Fruit fly (Drosophila melanogaster) whole organism, embryonic: ENCODE data around the gene Vti1a.

Source experiments
- Atf-2 ChIP-seq: fragments of 200-800 bp; sonication (Bioruptor generic); optimal IDR thresholded peaks from 2 replicates; lab custom pipeline; 2016; ENCODE audit warnings: missing biosample characterization, missing genetic modification characterization
- B-H2 ChIP-seq: fragments of 200-800 bp; sonication (Bioruptor generic); optimal IDR thresholded peaks from 2 replicates; lab custom pipeline; 2018; ENCODE audit warnings: missing biosample characterization, mild to moderate bottlenecking, missing genetic modification characterization
- CG1024 ChIP-seq: fragments of 200-800 bp; sonication (Bioruptor generic); IDR thresholded peaks from 2 replicates; pipeline ENCODE4 v1.3.6; 2022; ENCODE audit warnings: missing biosample characterization, missing genetic modification characterization
- CG11723 ChIP-seq: fragments of 200-800 bp; sonication (Bioruptor generic); optimal IDR thresholded peaks from 2 replicates; lab custom pipeline; 2017; ENCODE audit warnings: missing biosample characterization, mild to moderate bottlenecking, missing genetic modification characterization
- CG12659 ChIP-seq: fragments of 200-800 bp; sonication (Bioruptor generic); optimal IDR thresholded peaks from 3 replicates; lab custom pipeline; 2017; ENCODE audit warnings: mild to moderate bottlenecking, missing biosample characterization, missing genetic modification reagents, missing genetic modification characterization
- CG13123 ChIP-seq: fragments of 200-800 bp; sonication (Bioruptor generic); optimal IDR thresholded peaks from 2 replicates; lab custom pipeline; 2016; ENCODE audit warnings: missing biosample characterization, missing genetic modification characterization
- CG13775 ChIP-seq: fragments of 200-800 bp; sonication (Bioruptor generic); optimal IDR thresholded peaks from 3 replicates; lab custom pipeline; 2017; ENCODE audit warnings: missing biosample characterization, mild to moderate bottlenecking, missing genetic modification characterization
- CG15601 ChIP-seq: fragments of 200-800 bp; sonication (Bioruptor generic); optimal IDR thresholded peaks from 3 replicates; lab custom pipeline; 2019; ENCODE audit warnings: missing biosample characterization, mild to moderate bottlenecking, missing genetic modification characterization, moderate library complexity
- CG18011 ChIP-seq: fragments of 200-800 bp; sonication (Bioruptor generic); optimal IDR thresholded peaks from 2 replicates; lab custom pipeline; 2017; ENCODE audit warnings: missing biosample characterization, missing genetic modification characterization, mild to moderate bottlenecking, moderate library complexity, missing genotype
- CG30403 ChIP-seq: fragments of 200-800 bp; sonication (Bioruptor generic); optimal IDR thresholded peaks from 3 replicates; lab custom pipeline; 2016; ENCODE audit warnings: missing biosample characterization, missing genetic modification characterization
- CG3995 ChIP-seq: fragments of 200-800 bp; sonication (Bioruptor generic); optimal IDR thresholded peaks from 3 replicates; lab custom pipeline; 2016; ENCODE audit warnings: missing biosample characterization, missing genetic modification characterization
- CG4730 ChIP-seq: fragments of 200-800 bp; sonication (Bioruptor generic); IDR thresholded peaks from 2 replicates; pipeline ENCODE4 v1.3.6; 2022; ENCODE audit warnings: missing biosample characterization, missing genetic modification characterization
- CG6765 ChIP-seq: fragments of 200-800 bp; sonication (Bioruptor generic); optimal IDR thresholded peaks from 3 replicates; lab custom pipeline; 2017; ENCODE audit warnings: missing biosample characterization, mild to moderate bottlenecking, missing genetic modification characterization
- CG7786 ChIP-seq: fragments of 200-800 bp; sonication (Bioruptor generic); optimal IDR thresholded peaks from 2 replicates; lab custom pipeline; 2016; ENCODE audit warnings: missing biosample characterization, missing genetic modification characterization
- CG8290 ChIP-seq, 3 experiments: fragments of 200-800 bp; sonication (Bioruptor generic); optimal IDR thresholded peaks; 2 replicates each; lab custom pipeline; 2016 to 2019; ENCODE audit warnings: missing biosample characterization in 3 of 3, missing genetic modification characterization in 3 of 3, mild to moderate bottlenecking in 2 of 3, moderate library complexity in 1 of 3
- CG9437 ChIP-seq: fragments of 200-800 bp; sonication (Bioruptor generic); optimal IDR thresholded peaks from 2 replicates; lab custom pipeline; 2018; ENCODE audit warnings: missing biosample characterization, mild to moderate bottlenecking, missing genetic modification characterization
- CG9932 ChIP-seq: fragments of 200-800 bp; sonication (Bioruptor generic); IDR thresholded peaks from 2 replicates; pipeline ENCODE4 v1.3.6; 2022; ENCODE audit warnings: missing biosample characterization, missing genetic modification characterization
- CHES-1-like ChIP-seq: fragments of 200-800 bp; sonication (Bioruptor generic); optimal IDR thresholded peaks from 2 replicates; lab custom pipeline; 2016; ENCODE audit warnings: missing biosample characterization, missing genetic modification characterization
- Chrac-16 ChIP-seq: fragments of 200-800 bp; sonication (Bioruptor generic); optimal IDR thresholded peaks from 3 replicates; lab custom pipeline; 2016; ENCODE audit warnings: missing biosample characterization, missing genetic modification characterization
- CoRest ChIP-seq: fragments of 200-800 bp; sonication (Bioruptor generic); optimal IDR thresholded peaks from 3 replicates; lab custom pipeline; 2018; ENCODE audit warnings: missing biosample characterization, mild to moderate bottlenecking, missing genetic modification characterization, moderate library complexity
- Dbx ChIP-seq: fragments of 200-800 bp; sonication (Bioruptor generic); IDR thresholded peaks from 3 replicates; pipeline ENCODE4 v1.3.6; 2022; ENCODE audit warnings: missing biosample characterization, missing genetic modification characterization
- Fer3 ChIP-seq: fragments of 200-800 bp; sonication (Bioruptor generic); optimal IDR thresholded peaks from 2 replicates; lab custom pipeline; 2018; ENCODE audit warnings: missing biosample characterization, mild to moderate bottlenecking, missing genetic modification characterization, moderate library complexity
- Gug ChIP-seq: fragments of 200-800 bp; sonication (Bioruptor generic); IDR thresholded peaks from 4 replicates; pipeline ENCODE4 v1.3.6; 2022; ENCODE audit warnings: missing biosample characterization, missing genetic modification characterization
- HLH3B ChIP-seq: fragments of 200-800 bp; sonication (Bioruptor generic); IDR thresholded peaks from 2 replicates; pipeline ENCODE4 v1.3.6; 2022; ENCODE audit warnings: missing biosample characterization, missing genetic modification characterization
- Hmx ChIP-seq: fragments of 200-800 bp; sonication (Bioruptor generic); optimal IDR thresholded peaks from 2 replicates; lab custom pipeline; 2016; ENCODE audit warnings: missing biosample characterization, missing genetic modification characterization
- Hr51 ChIP-seq, 2 experiments: fragments of 200-800 bp; sonication (Bioruptor generic); optimal IDR thresholded peaks; 2 replicates in 1 of 2; 3 replicates in 1 of 2; lab custom pipeline; 2016 to 2018; ENCODE audit warnings: missing biosample characterization in 2 of 2, missing genetic modification characterization in 2 of 2, mild to moderate bottlenecking in 1 of 2, moderate library complexity in 1 of 2
- Lim3 ChIP-seq: fragments of 200-800 bp; sonication (Bioruptor generic); IDR thresholded peaks from 2 replicates; pipeline ENCODE4 v1.3.6; 2022; ENCODE audit warnings: missing biosample characterization, missing genetic modification characterization
- Max ChIP-seq: fragments of 200-800 bp; sonication (Bioruptor generic); optimal IDR thresholded peaks from 2 replicates; lab custom pipeline; 2016; ENCODE audit warnings: missing biosample characterization, mild to moderate bottlenecking, missing genetic modification characterization
- NC2α ChIP-seq: fragments of 200-800 bp; sonication (Bioruptor generic); optimal IDR thresholded peaks from 2 replicates; lab custom pipeline; 2016; ENCODE audit warnings: missing biosample characterization, missing genetic modification characterization
- Nf-YA ChIP-seq: fragments of 200-800 bp; sonication (Bioruptor generic); IDR thresholded peaks from 2 replicates; pipeline ENCODE4 v1.3.6; 2022; ENCODE audit warnings: missing biosample characterization, missing genetic modification characterization
- Opbp ChIP-seq: fragments of 200-800 bp; sonication (Bioruptor generic); IDR thresholded peaks from 3 replicates; pipeline ENCODE4 v1.3.6; 2022; ENCODE audit warnings: missing biosample characterization, missing genetic modification characterization; ENCODE audit not compliant: partially characterized antibody
- Sin3A ChIP-seq: fragments of >200 bp; optimal IDR thresholded peaks from 2 replicates; lab custom pipeline; 2018
- aop ChIP-seq: fragments of 200-800 bp; sonication (Bioruptor generic); IDR thresholded peaks from 2 replicates; pipeline ENCODE4 v1.3.6; 2022; ENCODE audit warnings: missing biosample characterization, missing genetic modification characterization
- ap ChIP-seq: fragments of 200-800 bp; sonication (Bioruptor generic); IDR thresholded peaks from 2 replicates; pipeline ENCODE4 v1.3.6; 2022; ENCODE audit warnings: missing biosample characterization, missing genetic modification characterization
- crol ChIP-seq: fragments of 200-800 bp; sonication (Bioruptor generic); IDR thresholded peaks from 2 replicates; pipeline ENCODE4 v1.3.6; 2022; ENCODE audit warnings: missing biosample characterization, missing genetic modification characterization
- cwo ChIP-seq: fragments of 200-800 bp; sonication (Bioruptor generic); optimal IDR thresholded peaks from 3 replicates; lab custom pipeline; 2017; ENCODE audit warnings: missing biosample characterization, missing genetic modification characterization, mild to moderate bottlenecking, moderate library complexity, missing genetic modification reagents
- da ChIP-seq: fragments of 200-800 bp; sonication (Bioruptor generic); optimal IDR thresholded peaks from 2 replicates; lab custom pipeline; 2016; ENCODE audit warnings: missing biosample characterization, missing genetic modification characterization
- dan ChIP-seq: fragments of 200-800 bp; sonication (Bioruptor generic); IDR thresholded peaks from 2 replicates; pipeline ENCODE4 v1.3.6; 2022; ENCODE audit warnings: missing biosample characterization, missing genetic modification characterization
- fd96Cb ChIP-seq: fragments of 200-800 bp; sonication (Bioruptor generic); optimal IDR thresholded peaks from 2 replicates; lab custom pipeline; 2018; ENCODE audit warnings: missing biosample characterization, mild to moderate bottlenecking, missing genetic modification characterization, moderate library complexity
- gro ChIP-seq: fragments of 200-800 bp; sonication (Bioruptor generic); optimal IDR thresholded peaks from 2 replicates; lab custom pipeline; 2016; ENCODE audit warnings: missing biosample characterization, missing genetic modification characterization
- hb ChIP-seq: fragments of 200-800 bp; sonication (Bioruptor generic); IDR thresholded peaks from 3 replicates; pipeline ENCODE4 v1.3.6; 2022; ENCODE audit warnings: missing biosample characterization, missing genetic modification characterization; ENCODE audit not compliant: partially characterized antibody
- her ChIP-seq: fragments of 200-800 bp; sonication (Bioruptor generic); optimal IDR thresholded peaks from 2 replicates; lab custom pipeline; 2016; ENCODE audit warnings: missing biosample characterization, missing genetic modification characterization
- mld ChIP-seq: fragments of 200-800 bp; sonication (Bioruptor generic); IDR thresholded peaks from 3 replicates; pipeline ENCODE4 v1.3.6; 2022; ENCODE audit warnings: missing biosample characterization, missing genetic modification characterization; ENCODE audit not compliant: partially characterized antibody
- pum ChIP-seq: fragments of 200-800 bp; sonication (Bioruptor generic); optimal IDR thresholded peaks from 2 replicates; lab custom pipeline; 2016; ENCODE audit warnings: missing biosample characterization, missing genetic modification characterization
- scrt ChIP-seq: fragments of 200-800 bp; sonication (Bioruptor generic); optimal IDR thresholded peaks from 2 replicates; lab custom pipeline; 2018; ENCODE audit warnings: missing biosample characterization, mild to moderate bottlenecking, missing genetic modification characterization, moderate library complexity
- sim ChIP-seq: fragments of 200-800 bp; sonication (Bioruptor generic); IDR thresholded peaks from 2 replicates; pipeline ENCODE4 v1.3.6; 2022; ENCODE audit warnings: missing biosample characterization, missing genetic modification characterization
- tin ChIP-seq: fragments of 200-800 bp; sonication (Bioruptor generic); optimal IDR thresholded peaks from 3 replicates; lab custom pipeline; 2016; ENCODE audit warnings: missing biosample characterization, missing genetic modification characterization
- twi ChIP-seq: fragments of 200-800 bp; optimal IDR thresholded peaks from 2 replicates; lab custom pipeline; 2019; ENCODE audit warnings: missing biosample characterization, mild to moderate bottlenecking, missing genetic modification characterization, moderate library complexity
- usp ChIP-seq: fragments of >200 bp; optimal IDR thresholded peaks from 2 replicates; lab custom pipeline; 2017; ENCODE audit warnings: missing biosample characterization, missing genetic modification characterization
- wdn ChIP-seq: fragments of 200-800 bp; sonication (Bioruptor generic); IDR thresholded peaks from 2 replicates; pipeline ENCODE4 v1.3.6; 2022; ENCODE audit warnings: missing biosample characterization, missing genetic modification characterization
- zen ChIP-seq: fragments of 200-800 bp; sonication (Bioruptor generic); optimal IDR thresholded peaks from 3 replicates; lab custom pipeline; 2018; ENCODE audit warnings: missing biosample characterization, mild to moderate bottlenecking, missing genetic modification characterization, moderate library complexity

Vti1a gene

DNA sequence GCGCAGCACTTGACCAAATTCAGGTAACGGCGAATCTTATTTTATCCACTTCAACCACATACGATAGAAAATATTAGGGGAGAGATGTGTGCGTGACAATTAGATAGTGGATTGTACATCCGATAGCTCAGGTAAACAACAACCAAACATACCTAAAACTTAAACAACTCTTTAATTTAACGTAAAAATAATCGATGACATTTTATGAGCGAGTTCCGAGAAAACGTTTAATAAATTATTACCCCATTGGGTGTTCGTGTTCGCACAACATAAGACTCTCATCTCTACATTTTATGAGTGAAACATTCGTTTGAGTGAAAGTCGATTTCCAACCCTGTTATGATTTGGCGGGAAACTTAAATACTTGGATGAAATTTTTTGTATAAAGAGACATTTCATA is 12.5 kb downstream of the Vti1a start, which contains the start of gene CG17129 (continued):
- peak; percentile 38 for TF ChIP-seq NC2α
- peak; percentile 78 for TF ChIP-seq CG13775
- peak; percentile 83 for TF ChIP-seq CHES-1-like (GFP tag; lab: Kevin White, UChicago)
- TF ChIP-seq CG30403 = peak; percentile 85
- TF ChIP-seq da (GFP tag; lab: Kevin White, UChicago) = peak; percentile 58
- TF ChIP-seq Opbp = peak; percentile 89
- TF ChIP-seq scrt = no peak
- TF ChIP-seq CoRest = peak; percentile 79
- TF ChIP-seq CG8290 (GFP tag; optimal IDR thresholded peaks at IDR 0.05; lab: Kevin White, UChicago) = peak; percentile 51
- no peak for TF ChIP-seq CG8290 (tag; optimal IDR thresholded peaks at IDR 0.05; lab: Kevin White, UChicago)
- peak; percentile 56 for TF ChIP-seq Hmx
- TF ChIP-seq hb (GFP tag; lab: Robert Waterston, UW) = peak; percentile 91
- no peak for TF ChIP-seq wdn (GFP tag; lab: Robert Waterston, UW)
- TF ChIP-seq CG1024 = peak; percentile 39; the same call in 1 of the 2 replicates
- peak; percentile 66 for TF ChIP-seq zen (tag; lab: Kevin White, UChicago)
- TF ChIP-seq Max (GFP tag; lab: Kevin White, UChicago) = peak; percentile 37
- TF ChIP-seq CG9932 (GFP tag; lab: Robert Waterston, UW) = peak; percentile 84
- TF ChIP-seq CG12659 = peak; percentile 80
- TF ChIP-seq Nf-YA (GFP tag; lab: Robert Waterston, UW) = no peak
- peak; percentile 66 for TF ChIP-seq CG3995
- TF ChIP-seq CG9437 (GFP tag; lab: Kevin White, UChicago) = peak; percentile 39
- TF ChIP-seq CG7786 (GFP tag; lab: Kevin White, UChicago) = peak; percentile 73
- peak; percentile 55 for TF ChIP-seq CG18011 (GFP tag; lab: Kevin White, UChicago)
- peak; percentile 20 for TF ChIP-seq cwo
- TF ChIP-seq CG15601 = peak; percentile 82
- peak; percentile 55 for TF ChIP-seq twi (tag; lab: Kevin White, UChicago)
- peak; percentile 27 for TF ChIP-seq B-H2 (GFP tag; lab: Kevin White, UChicago)
- TF ChIP-seq ap (GFP tag; lab: Robert Waterston, UW) = peak; percentile 8; the same call in 1 of the 2 replicates
- TF ChIP-seq fd96Cb (tag; lab: Kevin White, UChicago) = peak; percentile 70
- TF ChIP-seq Fer3 = peak; percentile 71
- peak; percentile 7 for TF ChIP-seq Sin3A (lab: Kevin White, UChicago)
- peak; percentile 83 for TF ChIP-seq tin (GFP tag; lab: Kevin White, UChicago)
- peak; percentile 48 for TF ChIP-seq CG13123
- peak; percentile 50 to 61 for TF ChIP-seq Hr51 (GFP tag; optimal IDR thresholded peaks at IDR 0.05; lab: Kevin White, UChicago)
- TF ChIP-seq CG6765 (GFP tag; lab: Kevin White, UChicago) = peak; percentile 10
- TF ChIP-seq crol = no peak
- no peak for TF ChIP-seq aop (GFP tag; lab: Robert Waterston, UW)
- peak; percentile 64 for TF ChIP-seq Chrac-16 (GFP tag; lab: Kevin White, UChicago)
- TF ChIP-seq usp (GFP tag; lab: Kevin White, UChicago) = no peak
- peak; percentile 91 for TF ChIP-seq mld (GFP tag; lab: Robert Waterston, UW)
- peak; percentile 74 for TF ChIP-seq HLH3B (GFP tag; lab: Robert Waterston, UW)
- TF ChIP-seq Lim3 (GFP tag; lab: Robert Waterston, UW) = no peak
- TF ChIP-seq sim (GFP tag; lab: Robert Waterston, UW) = no peak
- TF ChIP-seq CG11723 (GFP tag; lab: Kevin White, UChicago) = peak; percentile 57
- peak; percentile 75 for TF ChIP-seq her (GFP tag; lab: Kevin White, UChicago)
- TF ChIP-seq Dbx (GFP tag; lab: Robert Waterston, UW) = peak; percentile 60; the same call in 2 of the 3 replicates
- TF ChIP-seq Atf-2 = peak; percentile 67
- TF ChIP-seq pum (GFP tag; lab: Kevin White, UChicago) = peak; percentile 87
- peak; percentile 91 for TF ChIP-seq gro (GFP tag; lab: Kevin White, UChicago)
- TF ChIP-seq CG4730 (GFP tag; lab: Robert Waterston, UW) = peak; percentile 66
- TF ChIP-seq dan (GFP tag; lab: Robert Waterston, UW) = 0 out of 2 replicates have a peak, but pooled peaks have one; percentile 34
- TF ChIP-seq Gug (GFP tag; lab: Robert Waterston, UW) = peak; percentile 85
